Fruit fly (Drosophila melanogaster): ENCODE data around the gene CG3156.

The CG3156 gene

dm6 chrX:529724-530603, 42.3 kb downstream of the CG3156 start, which contains the start of the genes CG4293 and Appl:
Gene CG4293, minus strand, starts transcription at chrX:530291.
Gene Appl, plus strand, starts transcription at chrX:530501.
- TF ChIP-seq tll (GFP tag; optimal IDR thresholded peaks at IDR 0.05) (no peak), B-H1 (GFP tag; IDR thresholded peaks at IDR 0.05) (no peak), dimm (GFP tag; IDR thresholded peaks at IDR 0.05) (no peak), Max (GFP tag; optimal IDR thresholded peaks at IDR 0.05) (no peak), CG4282 (GFP tag; optimal IDR thresholded peaks at IDR 0.05) (no peak), Antp (GFP tag; optimal IDR thresholded peaks at IDR 0.05) (no peak), Dek (tag; optimal IDR thresholded peaks at IDR 0.05) (no peak), hth (optimal IDR thresholded peaks at IDR 0.05) (no peak), CG8478 (optimal IDR thresholded peaks at IDR 0.05) (peak; percentile 85), CG7963 (GFP tag; IDR thresholded peaks at IDR 0.05; ENCODE audit: partially characterized antibody) (no peak), slp2 (GFP tag; optimal IDR thresholded peaks at IDR 0.05) (no peak), CG11085 (GFP tag; IDR thresholded peaks at IDR 0.05) (no peak), esg (GFP tag; conservative IDR thresholded peaks at IDR 0.05) (no peak), B-H2 (GFP tag; optimal IDR thresholded peaks at IDR 0.05) (no peak), CG2678 (tag; optimal IDR thresholded peaks at IDR 0.05) (no peak), Myb (GFP tag; optimal IDR thresholded peaks at IDR 0.05) (peak; percentile 55), knrl (GFP tag; IDR thresholded peaks at IDR 0.05; ENCODE audit: partially characterized antibody) (peak; percentile 65), emc (GFP tag; optimal IDR thresholded peaks at IDR 0.05) (no peak), CG17186 (GFP tag; optimal IDR thresholded peaks at IDR 0.05) (no peak), CG3065 (GFP tag; optimal IDR thresholded peaks at IDR 0.05) (no peak), nmo (GFP tag; optimal IDR thresholded peaks at IDR 0.05) (peak; percentile 36), CG43689 (GFP tag; IDR thresholded peaks at IDR 0.05) (no peak), jigr1 (GFP tag; IDR thresholded peaks at IDR 0.05) (no peak), CG17385 (GFP tag; optimal IDR thresholded peaks at IDR 0.05) (no peak), lola (GFP tag; optimal IDR thresholded peaks at IDR 0.05) (no peak), CG2199 (GFP tag; IDR thresholded peaks at IDR 0.05) (no peak), Abd-B (GFP tag; optimal IDR thresholded peaks at IDR 0.05) (no peak), nerfin-2 (GFP tag; IDR thresholded peaks at IDR 0.05; ENCODE audit: partially characterized antibody) (no peak), CG10543 (GFP tag; optimal IDR thresholded peaks at IDR 0.05) (no peak), insv (GFP tag; optimal IDR thresholded peaks at IDR 0.05) (peak in 1 of 2 experiments; percentile 75), CG1647 (GFP tag; optimal IDR thresholded peaks at IDR 0.05) (no peak), CG10147 (GFP tag; optimal IDR thresholded peaks at IDR 0.05) (peak; percentile 9), CG12104 (GFP tag; optimal IDR thresholded peaks at IDR 0.05) (no peak), Blimp-1 (GFP tag; optimal IDR thresholded peaks at IDR 0.05) (no peak), CG10267 (tag; optimal IDR thresholded peaks at IDR 0.05) (peak; percentile 51), CG2202 (tag; optimal IDR thresholded peaks at IDR 0.05) (no peak), CG18599 (GFP tag; optimal IDR thresholded peaks at IDR 0.05) (peak; percentile 6), Nf-YA (GFP tag; IDR thresholded peaks at IDR 0.05) (no peak), CG18011 (GFP tag; optimal IDR thresholded peaks at IDR 0.05) (no peak), prd (optimal IDR thresholded peaks at IDR 0.05) (no peak), prd (GFP tag; IDR thresholded peaks at IDR 0.05) (no peak), CG30403 (GFP tag; optimal IDR thresholded peaks at IDR 0.05) (no peak), Hr78 (GFP tag; optimal IDR thresholded peaks at IDR 0.05) (no peak), CG14710 (tag; optimal IDR thresholded peaks at IDR 0.05) (peak; percentile 56), crp (GFP tag; optimal IDR thresholded peaks at IDR 0.05) (peak; percentile 57 to 96), Lhr (GFP tag; optimal IDR thresholded peaks at IDR 0.05) (peak; percentile 90), CG17361 (GFP tag; IDR thresholded peaks at IDR 0.05) (no peak), CG8388 (GFP tag; optimal IDR thresholded peaks at IDR 0.05) (no peak)

All from whole organism, embryonic.